Worm (Caenorhabditis elegans): Measurements from ENCODE around the gene smvt-1.
A peak's percentile ranks its signal among the peaks of the same experiment; 100 is the strongest.

DNA sequence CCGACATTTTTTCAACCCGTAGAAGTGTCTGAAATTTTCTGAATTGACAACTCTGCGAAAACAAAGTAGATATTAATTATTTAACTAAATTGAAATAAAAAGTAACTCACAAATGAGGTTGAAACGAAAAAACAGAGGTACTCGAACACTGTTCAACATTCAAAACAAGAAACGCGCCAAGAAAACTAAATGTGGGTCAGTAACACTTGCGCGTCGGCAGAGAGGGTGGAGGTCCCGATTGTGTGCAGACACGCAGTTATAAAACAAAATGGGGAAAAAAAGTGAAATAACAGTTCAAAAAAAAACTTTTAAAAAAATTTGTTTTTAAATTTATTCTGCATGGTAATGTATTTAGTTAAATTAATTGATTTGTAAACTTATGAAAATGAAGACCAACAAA lies 10.6 kb upstream of the smvt-1 start:
- TF ChIP-seq unc-62 (GFP tag; optimal IDR thresholded peaks at IDR 0.05): no peak
- no peak for TF ChIP-seq lin-15B (tag; optimal IDR thresholded peaks at IDR 0.05)
- no peak for TF ChIP-seq nhr-76 (tag; optimal IDR thresholded peaks at IDR 0.05)
- TF ChIP-seq unc-30 (tag; optimal IDR thresholded peaks at IDR 0.05): no peak
- TF ChIP-seq C04F5.9 (tag; optimal IDR thresholded peaks at IDR 0.05): no peak
- no peak for TF ChIP-seq snpc-4 (tag; optimal IDR thresholded peaks at IDR 0.05)
- no peak for TF ChIP-seq ceh-8 (GFP tag; optimal IDR thresholded peaks at IDR 0.05)
- peak; percentile 5 for TF ChIP-seq egl-13 (tag; optimal IDR thresholded peaks at IDR 0.05)

Data from whole organism, L1 larva.